Worm (Caenorhabditis elegans): ENCODE measurements around the gene hsd-2.

DNA sequence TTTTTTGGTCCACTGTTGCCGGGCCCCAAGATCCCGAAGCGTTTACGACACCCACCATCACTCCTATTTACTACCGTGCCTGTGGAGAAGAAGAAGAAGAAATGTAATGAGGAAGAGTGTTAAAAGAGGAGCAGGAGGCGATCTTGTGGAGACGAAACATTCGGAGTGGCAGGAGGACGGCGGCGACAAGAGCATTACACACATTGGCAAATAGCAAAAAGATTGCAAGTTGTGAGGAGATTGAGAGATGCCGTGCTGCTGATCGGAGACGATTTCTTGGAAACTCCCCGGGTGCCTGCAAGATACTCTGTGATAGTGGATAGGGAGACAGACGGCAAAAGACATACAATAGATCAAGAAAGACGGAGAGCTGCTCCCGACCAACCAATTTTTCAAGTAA, 47.8 kb upstream of the hsd-2 start, which contains the start of gene M03F4.4:
- TF ChIP-seq peb-1 (tag; optimal IDR thresholded peaks at IDR 0.05), result no peak
- no peak for TF ChIP-seq snpc-4 (tag; optimal IDR thresholded peaks at IDR 0.05)
- no peak for TF ChIP-seq nhr-23 (tag; optimal IDR thresholded peaks at IDR 0.05)
- no peak for TF ChIP-seq ceh-16 (tag; optimal IDR thresholded peaks at IDR 0.05)
